Worm (Caenorhabditis elegans) whole organism, L1 larva: ENCODE measurements around the gene sru-37.

Experiments
- aha-1 ChIP-seq: fragments of 150-350 bp; optimal IDR thresholded peaks from 2 replicates; lab custom pipeline; 2014; ENCODE audit warnings: missing biosample characterization, missing genetic modification characterization
- dpl-1 ChIP-seq, 3 experiments: fragments of 150-350 bp in 2 of 3; sonication (generic microtip) in 1 of 3; optimal IDR thresholded peaks; 2 replicates each; lab custom pipeline; 2014 to 2017; ENCODE audit warnings: missing biosample characterization in 3 of 3, missing genetic modification characterization in 3 of 3, missing genetic modification reagents in 3 of 3
- mep-1 ChIP-seq: fragments of 150-350 bp; optimal IDR thresholded peaks from 2 replicates; lab custom pipeline; 2014; ENCODE audit warnings: missing biosample characterization, missing genetic modification characterization
- nhr-11 ChIP-seq: fragments of 150-350 bp; optimal IDR thresholded peaks from 2 replicates; lab custom pipeline; 2014; ENCODE audit warnings: missing biosample characterization, missing genetic modification characterization
- nhr-12 ChIP-seq: sonication (generic microtip); optimal IDR thresholded peaks from 2 replicates; lab custom pipeline; 2017; ENCODE audit warnings: missing biosample characterization, missing genetic modification characterization
- nhr-77 ChIP-seq: fragments of 150-350 bp; optimal IDR thresholded peaks from 2 replicates; lab custom pipeline; 2014; ENCODE audit warnings: missing biosample characterization, missing genetic modification characterization
- unc-98 ChIP-seq: fragments of 200-800 bp; sonication (Bioruptor generic); IDR thresholded peaks from 2 replicates; pipeline ENCODE4 v1.3.6; 2022; ENCODE audit warnings: missing genetic modification characterization, missing compliant biosample characterization

- TF ChIP-seq nhr-77 (tag; lab: Kevin White, UChicago) (no peak), nhr-11 (tag; lab: Kevin White, UChicago) (no peak), mep-1 (no peak), unc-98 (GFP tag; lab: Robert Waterston, UW) (no peak), aha-1 (tag; lab: Kevin White, UChicago) (no peak), nhr-12 (no peak), dpl-1 (GFP tag; optimal IDR thresholded peaks at IDR 0.05; lab: Kevin White, UChicago) (no peak)
Observed at ce11 chrV:9813527-9813926, 8.3 kb downstream of the sru-37 start, which contains the start of gene sru-30.
